Worm (Caenorhabditis elegans): ENCODE measurements around the gene T20B12.7.

Gene T20B12.7

DNA sequence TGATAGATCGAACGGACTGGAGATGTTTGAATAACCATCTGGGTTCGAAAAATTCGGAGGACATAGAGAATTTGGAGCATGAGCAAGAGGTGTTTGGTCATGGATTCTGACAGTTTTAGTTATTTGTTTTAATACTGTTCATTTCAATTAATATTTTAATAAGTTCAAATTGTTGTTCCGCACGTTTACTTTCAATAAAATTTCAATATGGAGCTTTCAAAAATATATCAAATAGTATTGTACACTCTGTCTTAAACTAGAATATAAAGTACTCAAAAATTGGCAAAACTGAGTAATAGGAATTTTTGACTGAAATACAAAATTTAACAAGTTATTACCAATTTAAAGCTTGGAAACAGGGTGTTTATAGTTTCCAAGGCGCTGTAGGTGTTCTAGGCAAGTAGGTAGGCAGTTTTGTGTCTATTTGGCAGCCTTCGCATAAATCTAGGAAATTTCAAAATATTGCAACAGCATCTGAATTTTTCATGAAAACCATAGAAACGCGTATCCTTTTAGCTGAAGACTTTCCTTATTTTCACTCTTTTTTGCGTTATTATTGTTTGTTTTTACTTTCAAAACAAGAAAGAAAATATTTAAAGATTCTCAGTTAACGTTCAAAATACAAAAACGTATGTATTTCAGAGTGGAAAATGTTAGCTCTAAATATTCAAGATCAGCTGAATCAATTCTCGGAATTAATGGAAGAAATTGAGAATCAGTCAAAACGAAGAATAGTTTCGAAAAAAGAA, 11.7 kb downstream of the T20B12.7 start, which contains the start of the genes T20B12.5 and T20B12.4:
TSS of gene T20B12.5 (minus strand) at position 101 of the 749 bp plus-strand sequence.
TSS of gene T20B12.4 (plus strand) at position 699 of the 749 bp plus-strand sequence.
- TF ChIP-seq Y105C5A.15 (GFP tag; IDR thresholded peaks at IDR 0.05), result no peak
- TF ChIP-seq unc-39 (tag; optimal IDR thresholded peaks at IDR 0.05), result no peak
- no peak for TF ChIP-seq Y75B8A.6 (GFP tag; IDR thresholded peaks at IDR 0.05)
- no peak for TF ChIP-seq F44E2.7 (GFP tag; IDR thresholded peaks at IDR 0.05)
- no peak for TF ChIP-seq snpc-1.2 (GFP tag; IDR thresholded peaks at IDR 0.05)
- no peak for TF ChIP-seq hlh-11 (tag; optimal IDR thresholded peaks at IDR 0.05)

DNA sequence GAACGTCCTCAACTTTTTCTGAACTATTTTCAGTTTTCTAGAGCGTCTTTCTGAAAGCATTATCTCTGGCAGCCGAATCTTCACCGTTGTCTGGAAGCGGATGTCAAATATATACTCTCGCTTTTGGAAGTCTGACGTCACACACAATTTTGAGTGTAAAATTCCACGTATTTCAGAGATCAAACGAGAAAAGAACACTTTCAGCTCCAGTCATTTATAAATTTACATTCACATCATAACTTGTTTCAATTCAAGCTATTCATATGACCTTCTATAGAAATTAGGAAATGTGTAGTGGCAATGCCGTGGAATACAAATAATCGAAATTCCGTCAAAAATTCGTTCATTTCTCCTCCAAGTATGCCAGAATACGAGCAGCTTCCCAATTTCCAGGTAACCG, 13.2 kb downstream of the T20B12.7 start, which contains the start of gene F08F8.11:
TSS of gene F08F8.11 (plus strand) at position 301 of the 400 bp plus-strand sequence.
- no peak for TF ChIP-seq nhr-102 (tag; optimal IDR thresholded peaks at IDR 0.05)
- TF ChIP-seq aha-1 (tag), result peak; percentile 84

DNA sequence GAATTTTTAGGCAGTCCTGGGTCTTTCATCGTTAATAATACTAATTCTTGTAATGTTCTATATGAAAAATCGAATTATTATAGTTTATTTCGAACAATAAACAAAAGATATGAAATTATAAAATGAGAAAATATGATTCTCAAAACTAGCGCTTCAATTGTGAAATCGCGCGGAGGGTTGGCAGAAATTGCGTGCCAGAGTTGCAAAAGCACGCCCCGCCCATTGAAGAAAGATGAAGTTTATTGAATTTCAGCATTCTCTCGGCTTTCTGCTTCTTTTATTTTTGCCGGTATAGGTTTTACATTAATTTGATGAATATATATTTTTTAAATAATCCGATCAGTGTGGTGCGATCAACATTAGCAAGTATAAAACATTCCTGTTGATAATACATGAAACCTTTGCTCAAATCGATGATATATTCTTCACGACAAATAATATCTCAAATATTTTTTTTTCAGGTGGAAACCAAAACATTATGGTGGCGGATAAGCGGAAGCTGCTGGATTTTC, 19.8 kb downstream of the T20B12.7 start, which contains the start of the genes eco-1 and hmgr-1:
TSS of gene eco-1 (minus strand) at position 59 of the 512 bp plus-strand sequence.
TSS of gene hmgr-1 (plus strand) at position 462 of the 512 bp plus-strand sequence.
- no peak for TF ChIP-seq mxl-3 (GFP tag; optimal IDR thresholded peaks at IDR 0.05)
- TF ChIP-seq Y105C5A.15 (GFP tag; IDR thresholded peaks at IDR 0.05), result no peak
- no peak for TF ChIP-seq attf-4 (tag; optimal IDR thresholded peaks at IDR 0.05)
- 0 out of 2 replicates have a peak, but pooled peaks have one; percentile 30 for TF ChIP-seq arid-1 (GFP tag; conservative IDR thresholded peaks at IDR 0.05)
- no peak for TF ChIP-seq ceh-28 (tag; optimal IDR thresholded peaks at IDR 0.05)
- no peak for TF ChIP-seq snpc-1.2 (GFP tag; IDR thresholded peaks at IDR 0.05)
- no peak for TF ChIP-seq zip-11 (GFP tag; IDR thresholded peaks at IDR 0.05)
- no peak for TF ChIP-seq aly-2 (tag; optimal IDR thresholded peaks at IDR 0.05)
- TF ChIP-seq dmd-6 (GFP tag; IDR thresholded peaks at IDR 0.05), result no peak
- TF ChIP-seq jun-1 (tag; optimal IDR thresholded peaks at IDR 0.05), result no peak
- no peak for TF ChIP-seq lin-39 (tag; optimal IDR thresholded peaks at IDR 0.05)
- no peak for TF ChIP-seq nhr-41 (GFP tag; IDR thresholded peaks at IDR 0.05)
- no peak for TF ChIP-seq daf-19 (GFP tag; conservative IDR thresholded peaks at IDR 0.05)
- TF ChIP-seq F26F4.8 (GFP tag; conservative IDR thresholded peaks at IDR 0.05), result no peak
- TF ChIP-seq lsy-2 (tag; optimal IDR thresholded peaks at IDR 0.05), result peak in 1 of 2 experiments; percentile 40
- TF ChIP-seq mes-2 (tag; optimal IDR thresholded peaks at IDR 0.05; ENCODE audit: poor library complexity, severe bottlenecking), result peak; percentile 86
- no peak for TF ChIP-seq zfp-2 (tag; optimal IDR thresholded peaks at IDR 0.05)
- peak; percentile 73 for TF ChIP-seq dpl-1 (GFP tag; optimal IDR thresholded peaks at IDR 0.05)
- TF ChIP-seq Y5F2A.4 (GFP tag; optimal IDR thresholded peaks at IDR 0.05), result no peak
- no peak for TF ChIP-seq T20F7.1 (GFP tag; optimal IDR thresholded peaks at IDR 0.05)
- TF ChIP-seq F44E2.7 (GFP tag; IDR thresholded peaks at IDR 0.05), result no peak
- no peak for TF ChIP-seq hif-1 (tag; optimal IDR thresholded peaks at IDR 0.05)

ce11 chrIII:7358627-7359026, 20.2 kb downstream of the T20B12.7 start:
- TF ChIP-seq aly-2 (tag; optimal IDR thresholded peaks at IDR 0.05) (no peak), tra-1 (GFP tag; IDR thresholded peaks at IDR 0.05) (no peak), dve-1 (tag; optimal IDR thresholded peaks at IDR 0.05; ENCODE audit: insufficient read depth) (peak; percentile 24), ama-1 (optimal IDR thresholded peaks at IDR 0.05) (no peak), nhr-237 (tag; optimal IDR thresholded peaks at IDR 0.05) (no peak), attf-4 (tag; optimal IDR thresholded peaks at IDR 0.05) (no peak), lin-13 (GFP tag; optimal IDR thresholded peaks at IDR 0.05) (peak; percentile 32), pha-4 (GFP tag; IDR thresholded peaks at IDR 0.05) (no peak), pha-4 (tag; optimal IDR thresholded peaks at IDR 0.05) (peak; percentile 80), mxl-3 (GFP tag; optimal IDR thresholded peaks at IDR 0.05) (peak; percentile 15), hlh-11 (tag; optimal IDR thresholded peaks at IDR 0.05) (peak; percentile 72), ZK546.5 (tag; optimal IDR thresholded peaks at IDR 0.05) (no peak), nhr-42 (GFP tag; IDR thresholded peaks at IDR 0.05) (no peak), aha-1 (tag) (peak; percentile 93), ceh-62 (tag; optimal IDR thresholded peaks at IDR 0.05) (no peak), nhr-10 (tag; optimal IDR thresholded peaks at IDR 0.05) (no peak), T20F7.1 (GFP tag; optimal IDR thresholded peaks at IDR 0.05) (no peak), daf-8 (GFP tag; IDR thresholded peaks at IDR 0.05) (no peak), ceh-20 (GFP tag; IDR thresholded peaks at IDR 0.05) (0 out of 2 replicates have a peak, but pooled peaks have one; percentile 42), daf-19 (GFP tag; conservative IDR thresholded peaks at IDR 0.05) (no peak), vab-7 (GFP tag; IDR thresholded peaks at IDR 0.05) (no peak), hif-1 (tag; optimal IDR thresholded peaks at IDR 0.05) (peak in 1 of 2 experiments; percentile 92), nhr-77 (tag; optimal IDR thresholded peaks at IDR 0.05) (no peak), ceh-32 (tag; optimal IDR thresholded peaks at IDR 0.05; ENCODE audit: poor library complexity) (no peak)
